Worm (Caenorhabditis elegans): ENCODE measurements around the gene B0252.11.
"Not testable (repeated sequence)": the region's sequence is repeated elsewhere in the genome, so short reads cannot be mapped to it uniquely, and the experiment has no call there.

The B0252.11 gene

ce11 chrII:6913309-6913708 lies 4.3 kb downstream of the B0252.11 start, which contains the start of gene cyn-10 (continued):
- peak; percentile 87 for TF ChIP-seq hlh-17 (GFP tag; optimal IDR thresholded peaks at IDR 0.05; ENCODE audit: borderline replicate concordance)
- peak; percentile 84 for TF ChIP-seq unc-86 (tag; optimal IDR thresholded peaks at IDR 0.05)
- peak; percentile 94 for TF ChIP-seq nhr-71 (tag; optimal IDR thresholded peaks at IDR 0.05)

DNA sequence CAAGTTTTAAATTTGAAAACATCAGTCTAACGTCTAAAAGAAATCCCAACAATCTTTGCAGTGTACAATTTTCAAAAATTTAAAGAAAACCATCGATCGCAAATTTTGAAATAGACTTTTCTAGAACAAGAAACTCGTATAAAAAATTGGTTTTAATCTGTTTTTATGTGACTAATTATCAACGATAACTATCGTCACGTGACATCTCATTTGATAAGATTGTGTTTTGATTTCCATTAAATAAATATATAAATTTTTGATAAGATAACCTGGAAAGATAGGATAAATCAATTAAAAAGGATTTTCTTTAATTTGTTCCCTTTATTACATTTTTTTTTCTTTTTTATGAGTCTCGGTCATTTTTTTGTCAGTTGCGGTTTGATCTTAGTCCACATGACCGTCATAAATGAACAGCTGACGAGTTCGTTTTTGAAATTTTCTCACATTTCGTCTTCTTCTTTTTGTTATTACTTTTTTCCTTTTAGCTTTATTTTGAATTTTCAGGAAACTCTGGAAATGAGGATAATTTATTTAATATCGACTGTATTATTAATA lies 8.0 kb downstream of the B0252.11 start, which contains the start of gene asm-1:
asm-1 (plus strand) TSS at position 505 of the 555 bp plus-strand sequence.
- TF ChIP-seq lin-35 (GFP tag; optimal IDR thresholded peaks at IDR 0.05) (peak in 1 of 2 experiments; percentile 26), nhr-20 (tag; optimal IDR thresholded peaks at IDR 0.05) (peak; percentile 34), nhr-71 (tag; optimal IDR thresholded peaks at IDR 0.05) (peak; percentile 47), lin-14 (GFP tag; optimal IDR thresholded peaks at IDR 0.05) (peak; percentile 8), elt-2 (tag; optimal IDR thresholded peaks at IDR 0.05) (peak; percentile 52), pqm-1 (tag; optimal IDR thresholded peaks at IDR 0.05) (no peak), elt-3 (tag; optimal IDR thresholded peaks at IDR 0.05) (peak in 2 of 6 experiments; percentile 49 to 67), nhr-90 (tag; optimal IDR thresholded peaks at IDR 0.05; ENCODE audit: poor library complexity) (no peak), mep-1 (tag; optimal IDR thresholded peaks at IDR 0.05) (peak; percentile 18)

DNA sequence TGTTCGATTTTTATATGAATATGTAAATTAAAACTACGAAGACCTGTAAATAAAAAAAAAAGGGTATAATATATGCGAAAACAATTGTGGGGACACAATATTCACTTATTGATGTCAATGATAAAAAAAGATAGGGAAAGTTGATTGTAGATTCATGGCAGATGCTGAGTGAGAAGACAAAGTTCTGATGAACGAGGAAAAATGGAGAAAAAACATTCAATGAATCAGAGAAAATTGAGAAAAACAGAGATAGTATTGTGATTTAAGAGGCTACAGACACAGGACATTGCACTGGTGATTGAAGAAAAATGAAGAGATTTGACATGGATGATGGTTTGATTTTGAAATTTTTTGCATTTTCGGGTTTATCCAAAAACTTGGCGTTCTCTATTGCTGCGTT lies 8.9 kb downstream of the B0252.11 start:
- TF ChIP-seq ceh-90 (tag; optimal IDR thresholded peaks at IDR 0.05): no peak
- no peak for TF ChIP-seq efl-1 (optimal IDR thresholded peaks at IDR 0.05)
- peak; percentile 13 to 84 for TF ChIP-seq efl-1 (GFP tag; optimal IDR thresholded peaks at IDR 0.05 in 1 of 2)
- TF ChIP-seq nhr-85 (tag): peak; percentile 37
- peak; percentile 11 for TF ChIP-seq lir-3 (tag; optimal IDR thresholded peaks at IDR 0.05; ENCODE audit: poor library complexity)
- no peak for TF ChIP-seq zag-1 (tag; optimal IDR thresholded peaks at IDR 0.05)
- no peak for TF ChIP-seq hlh-17 (GFP tag; optimal IDR thresholded peaks at IDR 0.05; ENCODE audit: borderline replicate concordance)
- peak; percentile 2 for TF ChIP-seq nhr-71 (tag; optimal IDR thresholded peaks at IDR 0.05)
- TF ChIP-seq unc-30 (tag; optimal IDR thresholded peaks at IDR 0.05): no peak
- TF ChIP-seq F16B12.6 (tag; optimal IDR thresholded peaks at IDR 0.05): no peak
- TF ChIP-seq fkh-8 (tag; optimal IDR thresholded peaks at IDR 0.05): no peak
- TF ChIP-seq aly-2 (tag; optimal IDR thresholded peaks at IDR 0.05): no peak
- TF ChIP-seq lin-14 (GFP tag; optimal IDR thresholded peaks at IDR 0.05): peak; percentile 35
- TF ChIP-seq snu-23 (GFP tag; optimal IDR thresholded peaks at IDR 0.05): peak; percentile 22
- TF ChIP-seq blmp-1 (tag; optimal IDR thresholded peaks at IDR 0.05): peak; percentile 83
- TF ChIP-seq ets-5 (GFP tag; IDR thresholded peaks at IDR 0.05): no peak
- TF ChIP-seq dpl-1 (GFP tag; optimal IDR thresholded peaks at IDR 0.05): peak in 2 of 3 experiments; percentile 5 to 21
- TF ChIP-seq nhr-84 (tag; optimal IDR thresholded peaks at IDR 0.05): no peak
- TF ChIP-seq rnt-1 (tag; optimal IDR thresholded peaks at IDR 0.05): peak; percentile 7
- TF ChIP-seq tlp-1 (tag; optimal IDR thresholded peaks at IDR 0.05): no peak
- peak; percentile 67 for TF ChIP-seq pag-3 (tag; optimal IDR thresholded peaks at IDR 0.05; ENCODE audit: borderline replicate concordance, insufficient read depth)
- TF ChIP-seq elt-3 (tag; optimal IDR thresholded peaks at IDR 0.05): peak in 2 of 6 experiments; percentile 3 to 49
- TF ChIP-seq lsy-2 (tag; optimal IDR thresholded peaks at IDR 0.05): peak; percentile 4 to 28

DNA sequence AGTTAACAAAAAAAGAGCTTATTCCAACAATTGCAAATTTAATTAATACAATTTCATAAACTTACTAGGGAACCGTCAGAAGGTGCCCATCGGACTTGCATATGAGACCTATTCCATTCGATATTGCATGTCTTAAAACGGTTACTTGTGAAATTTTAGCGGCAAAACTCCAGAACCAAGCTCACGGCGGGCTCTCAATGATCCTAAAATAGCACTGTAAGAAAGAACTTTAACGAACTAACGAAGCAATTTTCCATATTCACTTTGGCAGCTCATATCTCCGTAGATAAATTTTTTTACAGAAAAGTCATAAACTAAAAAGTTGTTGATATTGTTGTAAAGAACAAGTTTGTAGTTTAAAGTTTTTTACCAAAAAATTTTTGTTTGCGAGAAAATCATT lies 10.0 kb downstream of the B0252.11 start, which contains the start of gene B0252.3:
B0252.3 (minus strand) TSS at position 101 of the 400 bp plus-strand sequence.
- not testable (repeated sequence) for TF ChIP-seq Y116A8C.19 (tag; optimal IDR thresholded peaks at IDR 0.05; ENCODE audit: borderline replicate concordance); ceh-82 (tag; optimal IDR thresholded peaks at IDR 0.05); fkh-8 (tag; optimal IDR thresholded peaks at IDR 0.05)

DNA sequence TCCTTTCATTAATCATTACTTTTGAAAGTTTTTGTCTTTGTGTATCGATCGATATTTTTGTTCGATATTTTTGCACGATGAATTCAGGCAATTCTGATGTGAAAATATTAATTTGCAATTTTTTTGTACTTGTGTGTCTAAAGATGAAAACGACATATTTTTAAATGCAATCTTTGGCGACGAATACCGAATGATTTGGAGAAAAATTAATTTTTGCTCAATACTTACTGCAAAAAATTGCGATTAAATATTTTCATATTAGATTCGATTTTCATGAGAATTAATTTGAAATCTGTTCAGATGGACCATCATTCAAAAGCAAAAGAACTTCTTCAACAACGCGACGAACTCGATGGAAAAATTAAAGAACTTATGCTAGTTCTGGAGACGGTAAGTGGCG lies 15.8 kb downstream of the B0252.11 start, which contains the start of gene psmd-9:
psmd-9 (plus strand) TSS at position 301 of the 400 bp plus-strand sequence.
- no peak for TF ChIP-seq efl-1 (optimal IDR thresholded peaks at IDR 0.05)
- peak in 1 of 2 experiments; percentile 22 for TF ChIP-seq efl-1 (GFP tag; optimal IDR thresholded peaks at IDR 0.05 in 1 of 2)
- no peak for TF ChIP-seq ceh-82 (tag; optimal IDR thresholded peaks at IDR 0.05)

Measured in whole organism, L1 larva.